Worm (Caenorhabditis elegans): ENCODE results near the gene str-106.

ce11 chrV:16163719-16164118 is 16.7 kb upstream of the str-106 start, which contains the start of gene F10A3.12:
- TF ChIP-seq scrt-1 (GFP tag; IDR thresholded peaks at IDR 0.05) (no peak), tra-4 (tag; optimal IDR thresholded peaks at IDR 0.05) (no peak), ama-1 (optimal IDR thresholded peaks at IDR 0.05) (no peak), flt-1 (GFP tag; IDR thresholded peaks at IDR 0.05) (no peak)

All from whole organism, early embryonic.